Fruit fly (Drosophila melanogaster): Measurements from ENCODE around the gene CG3407.

Gene CG3407

dm6 chr2L:3776614-3777196, 36.5 kb downstream of the CG3407 start (continued):
- TF ChIP-seq mld (GFP tag; IDR thresholded peaks at IDR 0.05; ENCODE audit: partially characterized antibody): no peak
- TF ChIP-seq Ets65A (GFP tag): peak; percentile 22
- TF ChIP-seq shn (GFP tag; optimal IDR thresholded peaks at IDR 0.05): no peak
- peak; percentile 85 for TF ChIP-seq CG17385 (GFP tag; optimal IDR thresholded peaks at IDR 0.05)
- no peak for TF ChIP-seq repo (GFP tag; optimal IDR thresholded peaks at IDR 0.05)
- peak; percentile 38; the same call in 1 of the 2 replicates for TF ChIP-seq dimm (GFP tag; IDR thresholded peaks at IDR 0.05)
- peak; percentile 69 for TF ChIP-seq CG4328 (GFP tag; optimal IDR thresholded peaks at IDR 0.05)
- no peak for TF ChIP-seq CG15073 (GFP tag; optimal IDR thresholded peaks at IDR 0.05)
- TF ChIP-seq org-1 (GFP tag; optimal IDR thresholded peaks at IDR 0.05): peak; percentile 69
- TF ChIP-seq MBD-R2 (GFP tag; IDR thresholded peaks at IDR 0.05): peak; percentile 57; the same call in 1 of the 2 replicates
- TF ChIP-seq pita (GFP tag; optimal IDR thresholded peaks at IDR 0.05): no peak
- TF ChIP-seq CHES-1-like (GFP tag; optimal IDR thresholded peaks at IDR 0.05): no peak
- TF ChIP-seq GATAe (GFP tag; conservative IDR thresholded peaks at IDR 0.05): no peak
- no peak for TF ChIP-seq disco-r (GFP tag; optimal IDR thresholded peaks at IDR 0.05)
- TF ChIP-seq tll (GFP tag; optimal IDR thresholded peaks at IDR 0.05): peak in 1 of 2 experiments; percentile 42
- TF ChIP-seq Oli (tag; optimal IDR thresholded peaks at IDR 0.05): peak; percentile 86
- TF ChIP-seq pzg (GFP tag; optimal IDR thresholded peaks at IDR 0.05): no peak
- peak; percentile 62 for TF ChIP-seq CG9817 (tag; optimal IDR thresholded peaks at IDR 0.05)
- TF ChIP-seq p53 (GFP tag; optimal IDR thresholded peaks at IDR 0.05): no peak
- peak; percentile 53 for TF ChIP-seq CG17568 (GFP tag; optimal IDR thresholded peaks at IDR 0.05)
- peak; percentile 59 for TF ChIP-seq H2.0 (GFP tag; IDR thresholded peaks at IDR 0.05)
- peak; percentile 20 to 93 for TF ChIP-seq Hr51 (GFP tag; optimal IDR thresholded peaks at IDR 0.05)
- peak; percentile 82 for TF ChIP-seq CG1233 (GFP tag; optimal IDR thresholded peaks at IDR 0.05)
- peak; percentile 68 for TF ChIP-seq CG10462 (GFP tag; optimal IDR thresholded peaks at IDR 0.05)
- peak; percentile 73 for TF ChIP-seq CG18619 (GFP tag; optimal IDR thresholded peaks at IDR 0.05)
- TF ChIP-seq Nf-YA (GFP tag; IDR thresholded peaks at IDR 0.05): peak; percentile 69
- TF ChIP-seq CG18764 (GFP tag; optimal IDR thresholded peaks at IDR 0.05): peak; percentile 56
- TF ChIP-seq Six4 (GFP tag; optimal IDR thresholded peaks at IDR 0.05): peak; percentile 67
- no peak for TF ChIP-seq Dad (GFP tag; optimal IDR thresholded peaks at IDR 0.05)
- peak; percentile 88 for TF ChIP-seq pros (GFP tag; optimal IDR thresholded peaks at IDR 0.05)
- TF ChIP-seq amos (GFP tag; IDR thresholded peaks at IDR 0.05; ENCODE audit: partially characterized antibody): no peak
- TF ChIP-seq Sry-β (GFP tag; optimal IDR thresholded peaks at IDR 0.05): no peak
- no peak for TF ChIP-seq MESR4 (GFP tag; optimal IDR thresholded peaks at IDR 0.05)
- TF ChIP-seq dati (GFP tag; IDR thresholded peaks at IDR 0.05): no peak
- TF ChIP-seq Spps (tag; optimal IDR thresholded peaks at IDR 0.05): peak; percentile 90
- TF ChIP-seq CG34224 (GFP tag; IDR thresholded peaks at IDR 0.05; ENCODE audit: partially characterized antibody): no peak
- no peak for TF ChIP-seq CG14860 (GFP tag; IDR thresholded peaks at IDR 0.05; ENCODE audit: partially characterized antibody)
- peak; percentile 84 for TF ChIP-seq tio (GFP tag; optimal IDR thresholded peaks at IDR 0.05)
- TF ChIP-seq sqz (GFP tag; optimal IDR thresholded peaks at IDR 0.05): peak; percentile 89
- peak; percentile 67 for TF ChIP-seq ase (GFP tag; IDR thresholded peaks at IDR 0.05)
- no peak for TF ChIP-seq vfl (GFP tag; optimal IDR thresholded peaks at IDR 0.05)
- TF ChIP-seq HLHmδ (GFP tag; optimal IDR thresholded peaks at IDR 0.05): no peak
- peak; percentile 94 for TF ChIP-seq CG8388 (GFP tag; optimal IDR thresholded peaks at IDR 0.05)
- TF ChIP-seq CG6272 (GFP tag; IDR thresholded peaks at IDR 0.05): peak; percentile 56
- peak; percentile 58; the same call in 1 of the 2 replicates for TF ChIP-seq E2f2 (GFP tag; IDR thresholded peaks at IDR 0.05)
- TF ChIP-seq CG2202 (tag; optimal IDR thresholded peaks at IDR 0.05): peak; percentile 81
- peak; percentile 16 for TF ChIP-seq CG10274 (GFP tag; optimal IDR thresholded peaks at IDR 0.05)
- peak; percentile 74 for TF ChIP-seq CG32772 (GFP tag; IDR thresholded peaks at IDR 0.05)
- no peak for TF ChIP-seq pfk (GFP tag; optimal IDR thresholded peaks at IDR 0.05)
- no peak for TF ChIP-seq br (optimal IDR thresholded peaks at IDR 0.05)

Data from whole organism, embryonic.